Worm (Caenorhabditis elegans) whole organism, late embryonic: ENCODE measurements around the gene atgp-2.
A peak's percentile ranks its signal among the peaks of the same experiment; 100 is the strongest.

ENCODE experiments used
- F13H6.1 ChIP-seq: sonication (generic microtip); optimal IDR thresholded peaks from 2 replicates; lab custom pipeline; 2016; ENCODE audit warnings: missing genetic modification characterization, missing compliant biosample characterization
- Y22D7AL.16 ChIP-seq: sonication (generic microtip); optimal IDR thresholded peaks from 2 replicates; lab custom pipeline; 2016; ENCODE audit warnings: missing genetic modification characterization, missing compliant biosample characterization
- ahr-1 ChIP-seq: sonication (generic microtip); optimal IDR thresholded peaks from 2 replicates; lab custom pipeline; 2016; ENCODE audit warnings: missing genetic modification characterization, missing compliant biosample characterization
- ceh-18 ChIP-seq: sonication (generic microtip); optimal IDR thresholded peaks from 2 replicates; lab custom pipeline; 2016; ENCODE audit warnings: missing genetic modification characterization, missing compliant biosample characterization
- ceh-19 ChIP-seq: fragments of 200-800 bp; sonication (Bioruptor generic); optimal IDR thresholded peaks from 2 replicates; lab custom pipeline; 2018; ENCODE audit warnings: mild to moderate bottlenecking, missing genetic modification characterization, missing compliant biosample characterization
- ceh-2 ChIP-seq: sonication (generic microtip); optimal IDR thresholded peaks from 2 replicates; lab custom pipeline; 2016; ENCODE audit warnings: missing genotype, missing genetic modification characterization, missing compliant biosample characterization
- ceh-24 ChIP-seq: sonication (generic microtip); optimal IDR thresholded peaks from 2 replicates; lab custom pipeline; 2016; ENCODE audit warnings: mild to moderate bottlenecking, missing genetic modification characterization, missing compliant biosample characterization
- ceh-30 ChIP-seq: fragments of 150-350 bp; optimal IDR thresholded peaks from 2 replicates; lab custom pipeline; 2014; ENCODE audit warnings: missing biosample characterization, missing genetic modification characterization
- ceh-31 ChIP-seq: sonication (generic microtip); optimal IDR thresholded peaks from 2 replicates; lab custom pipeline; 2016; ENCODE audit warnings: missing genetic modification characterization, missing compliant biosample characterization
- ceh-34 ChIP-seq: sonication (generic microtip); optimal IDR thresholded peaks from 2 replicates; lab custom pipeline; 2016; ENCODE audit warnings: mild to moderate bottlenecking, missing genetic modification characterization, missing compliant biosample characterization
- ceh-48 ChIP-seq: sonication (generic microtip); optimal IDR thresholded peaks from 2 replicates; lab custom pipeline; 2016; ENCODE audit warnings: missing genetic modification characterization, inconsistent platforms, missing compliant biosample characterization
- ceh-9 ChIP-seq: sonication (generic microtip); optimal IDR thresholded peaks from 2 replicates; lab custom pipeline; 2016; ENCODE audit warnings: mild to moderate bottlenecking, missing genetic modification characterization, inconsistent platforms, missing compliant biosample characterization
- dmd-4 ChIP-seq: sonication (generic microtip); optimal IDR thresholded peaks from 2 replicates; lab custom pipeline; 2016; ENCODE audit warnings: borderline replicate concordance, missing genetic modification characterization, missing compliant biosample characterization
- dve-1 ChIP-seq: sonication (generic microtip); optimal IDR thresholded peaks from 2 replicates; lab custom pipeline; 2017; ENCODE audit warnings: antibody characterized with exemption, mild to moderate bottlenecking, missing genetic modification characterization, missing compliant biosample characterization
- elt-2 ChIP-seq: sonication (generic microtip); optimal IDR thresholded peaks from 2 replicates; lab custom pipeline; 2016; ENCODE audit warnings: missing genetic modification reagents, missing genetic modification characterization, missing compliant biosample characterization
- elt-4 ChIP-seq: sonication (generic microtip); optimal IDR thresholded peaks from 2 replicates; lab custom pipeline; 2016; ENCODE audit warnings: missing genetic modification characterization, missing compliant biosample characterization
- ets-4 ChIP-seq: sonication (generic microtip); optimal IDR thresholded peaks from 2 replicates; lab custom pipeline; 2016; ENCODE audit warnings: missing genetic modification characterization, missing compliant biosample characterization
- hlh-15 ChIP-seq: sonication (generic microtip); optimal IDR thresholded peaks from 2 replicates; lab custom pipeline; 2016; ENCODE audit warnings: missing genetic modification characterization, missing compliant biosample characterization
- hlh-6 ChIP-seq: sonication (generic microtip); optimal IDR thresholded peaks from 2 replicates; lab custom pipeline; 2016; ENCODE audit warnings: missing genotype, missing genetic modification characterization, missing compliant biosample characterization
- lim-6 ChIP-seq: sonication (generic microtip); optimal IDR thresholded peaks from 2 replicates; lab custom pipeline; 2016; ENCODE audit warnings: missing genetic modification characterization, missing compliant biosample characterization
- lin-11 ChIP-seq: fragments of 200-800 bp; sonication (Bioruptor generic); optimal IDR thresholded peaks from 2 replicates; lab custom pipeline; 2018; ENCODE audit warnings: mild to moderate bottlenecking, missing genetic modification characterization, missing compliant biosample characterization
- nfya-1 ChIP-seq: sonication (generic microtip); optimal IDR thresholded peaks from 2 replicates; lab custom pipeline; 2017; ENCODE audit warnings: missing genetic modification characterization, mild to moderate bottlenecking, missing compliant biosample characterization, antibody characterized with exemption, moderate library complexity
- nhr-11 ChIP-seq: fragments of 150-350 bp; optimal IDR thresholded peaks from 2 replicates; lab custom pipeline; 2014; ENCODE audit warnings: missing biosample characterization, missing genetic modification characterization
- nhr-232 ChIP-seq: sonication (generic microtip); optimal IDR thresholded peaks from 2 replicates; lab custom pipeline; 2016; ENCODE audit warnings: missing genetic modification characterization, missing compliant biosample characterization
- odd-2 ChIP-seq: sonication (generic microtip); optimal IDR thresholded peaks from 2 replicates; lab custom pipeline; 2017; ENCODE audit warnings: antibody characterized with exemption, mild to moderate bottlenecking, missing genetic modification characterization, missing compliant biosample characterization
- pag-3 ChIP-seq: sonication (generic microtip); optimal IDR thresholded peaks from 2 replicates; lab custom pipeline; 2016; ENCODE audit warnings: missing compliant biosample characterization, missing genetic modification characterization, borderline replicate concordance
- pha-2 ChIP-seq: sonication (generic microtip); optimal IDR thresholded peaks from 2 replicates; lab custom pipeline; 2017; ENCODE audit warnings: mild to moderate bottlenecking, missing genetic modification characterization, missing compliant biosample characterization
- pha-4 ChIP-seq: fragments of 150-350 bp; optimal IDR thresholded peaks from 2 replicates; lab custom pipeline; 2018; ENCODE audit warnings: missing biosample characterization, missing genetic modification reagents, missing genetic modification characterization
- ref-2 ChIP-seq: sonication (generic microtip); optimal IDR thresholded peaks from 2 replicates; lab custom pipeline; 2016; ENCODE audit warnings: missing genetic modification characterization, missing compliant biosample characterization
- sox-2 ChIP-seq: fragments of 200-800 bp; sonication (Bioruptor generic); IDR thresholded peaks from 2 replicates; pipeline ENCODE4 v1.3.6; 2022; ENCODE audit warnings: missing genetic modification reagents, missing genetic modification characterization, missing compliant biosample characterization
- tbx-2 ChIP-seq: sonication (generic microtip); optimal IDR thresholded peaks from 2 replicates; lab custom pipeline; 2016; ENCODE audit warnings: missing genetic modification characterization, missing compliant biosample characterization
- ttx-3 ChIP-seq: sonication (generic microtip); optimal IDR thresholded peaks from 2 replicates; lab custom pipeline; 2016; ENCODE audit warnings: missing genetic modification reagents, missing genetic modification characterization, missing compliant biosample characterization
- unc-3 ChIP-seq, 2 experiments: fragments of 200-800 bp in 1 of 2; sonication (Bioruptor generic) in 1 of 2; sonication (generic microtip) in 1 of 2; conservative IDR thresholded peaks in 1 of 2; optimal IDR thresholded peaks in 1 of 2; 2 replicates each; pipeline versions ENCODE4 v1.3.6 to Lab custom; 2016 to 2022; ENCODE audit warnings: missing compliant biosample characterization in 2 of 2, missing genetic modification characterization in 2 of 2, missing genetic modification reagents in 1 of 2
- unc-42 ChIP-seq: sonication (generic microtip); optimal IDR thresholded peaks from 2 replicates; lab custom pipeline; 2016; ENCODE audit warnings: missing genotype, missing genetic modification characterization, missing compliant biosample characterization
- unc-55 ChIP-seq: sonication (generic microtip); optimal IDR thresholded peaks from 2 replicates; lab custom pipeline; 2017; ENCODE audit warnings: missing biosample characterization, missing genetic modification reagents, missing genetic modification characterization

atgp-2 gene

DNA sequence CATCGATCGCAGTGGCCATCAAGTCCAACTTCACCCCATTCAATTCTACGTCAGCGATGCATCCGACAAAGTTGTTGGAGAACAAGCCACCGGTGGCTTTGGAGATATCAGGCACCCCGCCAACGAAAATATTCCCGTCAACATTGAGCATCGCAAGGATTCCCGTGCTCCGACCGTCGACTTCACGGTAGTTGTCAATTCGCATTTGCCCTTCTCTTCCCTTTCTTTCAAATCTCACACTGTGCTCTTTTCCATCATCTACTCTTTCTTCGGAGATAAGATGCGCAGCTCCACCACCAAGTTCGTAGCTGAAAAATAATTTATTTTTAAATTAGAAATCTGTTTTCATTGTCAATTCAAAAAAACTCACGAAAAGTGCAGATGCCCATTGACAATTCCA lies 3.7 kb upstream of the atgp-2 start:
- TF ChIP-seq pha-2 (tag; lab: Kevin White, UChicago) (no peak), nhr-11 (no peak), hlh-6 (tag; lab: Kevin White, UChicago) (no peak), elt-4 (no peak), ceh-9 (no peak), hlh-15 (tag; lab: Kevin White, UChicago) (no peak), lin-11 (no peak), sox-2 (GFP tag; lab: Robert Waterston, UW) (no peak), F13H6.1 (tag; lab: Kevin White, UChicago) (no peak), ceh-48 (tag; lab: Kevin White, UChicago) (no peak), ref-2 (tag; lab: Kevin White, UChicago) (no peak)

DNA sequence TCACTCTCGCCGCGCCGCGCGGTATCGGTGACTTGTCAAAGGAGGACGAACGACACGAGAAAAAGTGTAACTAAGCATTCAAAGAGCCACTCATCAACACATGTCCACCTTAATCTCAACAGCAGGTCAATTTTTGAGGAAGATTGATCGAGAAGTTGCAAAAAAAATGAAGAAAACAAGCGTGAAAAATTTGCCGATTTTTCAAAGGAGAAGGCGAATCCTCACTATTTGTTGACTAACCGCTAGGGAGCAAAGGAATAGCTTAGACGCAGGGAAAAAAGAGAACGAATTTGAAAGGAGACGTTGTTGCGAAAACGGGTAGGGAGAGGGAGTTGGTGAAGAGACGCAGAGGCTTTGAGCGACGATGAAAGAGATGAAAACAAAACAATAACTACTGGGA lies 1.4 kb upstream of the atgp-2 start:
- TF ChIP-seq odd-2 (tag; lab: Kevin White, UChicago) (no peak), ceh-18 (tag; lab: Kevin White, UChicago) (peak; percentile 64), ttx-3 (tag; lab: Kevin White, UChicago) (no peak), unc-3 (GFP tag; conservative IDR thresholded peaks at IDR 0.05; lab: Robert Waterston, UW) (no peak), unc-3 (tag; optimal IDR thresholded peaks at IDR 0.05; lab: Kevin White, UChicago) (no peak), unc-55 (peak; percentile 88), lim-6 (tag; lab: Kevin White, UChicago) (no peak), ceh-34 (tag; lab: Kevin White, UChicago) (peak; percentile 65), ceh-31 (tag; lab: Kevin White, UChicago) (peak; percentile 35), pha-4 (tag; lab: Kevin White, UChicago) (no peak), tbx-2 (peak; percentile 12), ahr-1 (tag; lab: Kevin White, UChicago) (no peak), nfya-1 (tag; lab: Kevin White, UChicago) (peak; percentile 30), ets-4 (tag; lab: Kevin White, UChicago) (no peak), ceh-30 (tag; lab: Kevin White, UChicago) (no peak), dve-1 (peak; percentile 17)

DNA sequence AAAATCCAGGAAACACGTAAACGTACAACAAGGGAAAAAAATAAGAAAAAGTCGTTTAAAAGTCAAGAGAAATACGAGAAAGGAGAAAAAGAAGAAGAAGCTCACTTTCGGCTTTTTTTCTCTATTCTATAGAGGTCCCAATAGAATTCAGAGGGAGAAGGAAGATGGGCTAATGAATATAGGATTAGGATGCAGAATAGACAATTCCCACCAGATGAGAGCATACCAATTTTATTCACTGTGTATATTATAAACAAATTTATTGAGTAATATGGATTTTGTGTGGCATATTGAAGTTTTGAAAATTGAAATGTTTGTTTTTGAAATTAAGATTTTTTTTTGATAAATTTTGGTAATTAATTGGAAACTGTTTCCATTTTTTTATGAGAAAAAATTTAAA lies 582 bp upstream of the atgp-2 start:
- peak; percentile 59 for TF ChIP-seq unc-42 (tag; lab: Kevin White, UChicago)
- no peak for TF ChIP-seq ceh-24 (tag; lab: Kevin White, UChicago)

DNA sequence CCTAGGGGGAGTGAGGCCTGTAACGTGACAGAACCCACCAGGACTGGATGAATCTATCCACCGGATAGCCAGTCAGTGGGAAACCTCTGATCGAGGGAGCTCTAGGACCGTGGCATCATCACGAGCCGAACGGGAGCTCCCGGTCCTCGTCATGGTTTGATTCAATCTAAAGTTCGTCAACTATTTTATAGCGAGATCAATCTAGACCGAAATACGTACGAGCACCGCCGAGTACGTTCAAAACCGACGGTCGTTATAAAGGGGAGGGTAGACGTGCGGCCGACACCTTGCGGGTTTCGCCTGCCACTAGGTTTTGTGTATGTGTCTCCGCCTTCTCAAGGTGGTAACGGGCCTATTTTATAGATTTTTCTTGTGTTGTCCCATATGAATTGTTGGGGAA lies 2.5 kb downstream of the atgp-2 start:
- TF ChIP-seq elt-2 (tag; lab: Kevin White, UChicago): peak; percentile 19

DNA sequence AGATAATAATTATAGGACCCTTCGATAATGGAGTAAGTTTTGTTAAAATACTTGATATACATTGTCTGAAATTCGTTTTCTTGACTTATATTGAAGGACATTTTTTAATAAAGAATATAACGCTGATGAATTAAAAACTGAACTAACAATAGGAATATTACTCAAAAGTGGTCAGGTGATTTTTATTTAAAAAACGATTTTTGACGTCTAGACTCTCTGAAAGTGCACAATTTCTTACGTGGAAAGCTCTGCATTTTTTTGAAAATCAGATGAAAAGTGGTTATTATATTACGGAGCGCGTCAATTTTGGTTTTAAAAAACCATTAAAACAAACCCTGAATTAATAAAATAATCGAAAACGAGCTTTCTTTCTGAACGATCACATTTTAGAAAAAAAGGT lies 7.1 kb downstream of the atgp-2 start, which contains the start of gene sre-13:
TSS of gene sre-13 (minus strand) at position 101 of the 400 bp plus-strand sequence.
- no peak for TF ChIP-seq Y22D7AL.16 (tag; lab: Kevin White, UChicago)
- TF ChIP-seq ahr-1 (tag; lab: Kevin White, UChicago): no peak
- TF ChIP-seq nhr-232 (tag; lab: Kevin White, UChicago): no peak
- TF ChIP-seq ceh-2 (tag; lab: Kevin White, UChicago): no peak
- TF ChIP-seq ceh-19 (GFP tag; lab: Kevin White, UChicago): no peak
- no peak for TF ChIP-seq dmd-4
- no peak for TF ChIP-seq pag-3 (tag; lab: Kevin White, UChicago)
